Fruit fly (Drosophila melanogaster) whole organism, embryonic: ENCODE results near the gene mil.

Source experiments
- Atf6 ChIP-seq: fragments of 200-800 bp; sonication (Bioruptor generic); IDR thresholded peaks from 2 replicates; pipeline ENCODE4 v1.3.6; 2022; ENCODE audit warnings: missing biosample characterization, missing genetic modification characterization
- CG12071 ChIP-seq: fragments of 200-800 bp; sonication (Bioruptor generic); optimal IDR thresholded peaks from 3 replicates; lab custom pipeline; 2018; ENCODE audit warnings: missing biosample characterization, mild to moderate bottlenecking, missing genetic modification characterization
- CG12659 ChIP-seq: fragments of 200-800 bp; sonication (Bioruptor generic); optimal IDR thresholded peaks from 3 replicates; lab custom pipeline; 2017; ENCODE audit warnings: mild to moderate bottlenecking, missing biosample characterization, missing genetic modification reagents, missing genetic modification characterization
- CG13287 ChIP-seq: fragments of 200-800 bp; sonication (Bioruptor generic); IDR thresholded peaks from 2 replicates; pipeline ENCODE4 v1.3.6; 2022; ENCODE audit warnings: missing biosample characterization, missing genetic modification characterization; ENCODE audit not compliant: partially characterized antibody
- CG13775 ChIP-seq: fragments of 200-800 bp; sonication (Bioruptor generic); optimal IDR thresholded peaks from 3 replicates; lab custom pipeline; 2017; ENCODE audit warnings: missing biosample characterization, mild to moderate bottlenecking, missing genetic modification characterization
- CG15479 ChIP-seq: fragments of 200-800 bp; sonication (Bioruptor generic); optimal IDR thresholded peaks from 3 replicates; lab custom pipeline; 2019; ENCODE audit warnings: missing biosample characterization, mild to moderate bottlenecking, missing genetic modification characterization, moderate library complexity
- CG1603 ChIP-seq: fragments of 200-800 bp; sonication (Bioruptor generic); optimal IDR thresholded peaks from 2 replicates; lab custom pipeline; 2019; ENCODE audit warnings: missing biosample characterization, mild to moderate bottlenecking, missing genetic modification characterization, moderate library complexity
- CG17359 ChIP-seq: fragments of 200-800 bp; sonication (Bioruptor generic); optimal IDR thresholded peaks from 3 replicates; lab custom pipeline; 2018; ENCODE audit warnings: missing biosample characterization, mild to moderate bottlenecking, missing genetic modification characterization, moderate library complexity
- CG17385 ChIP-seq: fragments of 200-800 bp; sonication (Bioruptor generic); optimal IDR thresholded peaks from 3 replicates; lab custom pipeline; 2018; ENCODE audit warnings: missing biosample characterization, mild to moderate bottlenecking, missing genetic modification characterization
- CG18262 ChIP-seq: fragments of 200-800 bp; optimal IDR thresholded peaks from 3 replicates; lab custom pipeline; 2019; ENCODE audit warnings: missing biosample characterization, mild to moderate bottlenecking, missing genetic modification characterization, moderate library complexity
- CG2202 ChIP-seq: fragments of 200-800 bp; sonication (Bioruptor generic); optimal IDR thresholded peaks from 2 replicates; lab custom pipeline; 2018; ENCODE audit warnings: missing biosample characterization, mild to moderate bottlenecking, missing genetic modification characterization
- CG2678 ChIP-seq: fragments of 200-800 bp; sonication (Bioruptor generic); optimal IDR thresholded peaks from 3 replicates; lab custom pipeline; 2019; ENCODE audit warnings: missing biosample characterization, mild to moderate bottlenecking, missing genetic modification characterization, moderate library complexity
- CG30020 ChIP-seq: fragments of 200-800 bp; optimal IDR thresholded peaks from 2 replicates; lab custom pipeline; 2019; ENCODE audit warnings: missing biosample characterization, mild to moderate bottlenecking, missing genetic modification characterization, moderate library complexity
- CG3065 ChIP-seq: fragments of 200-800 bp; sonication (Bioruptor generic); optimal IDR thresholded peaks from 2 replicates; lab custom pipeline; 2016; ENCODE audit warnings: missing biosample characterization, missing genetic modification characterization
- CG3163 ChIP-seq: fragments of 200-800 bp; sonication (Bioruptor generic); optimal IDR thresholded peaks from 3 replicates; lab custom pipeline; 2016; ENCODE audit warnings: missing biosample characterization, missing genetic modification characterization
- CG34422 ChIP-seq: fragments of 200-800 bp; sonication (Bioruptor generic); IDR thresholded peaks from 3 replicates; pipeline ENCODE4 v1.3.6; 2022; ENCODE audit warnings: missing biosample characterization, missing genetic modification characterization
- CG7357 ChIP-seq: fragments of 200-800 bp; sonication (Bioruptor generic); IDR thresholded peaks from 3 replicates; pipeline ENCODE4 v1.3.6; 2022; ENCODE audit warnings: missing biosample characterization, missing genetic modification characterization
- CG7556 ChIP-seq: fragments of 200-800 bp; sonication (Bioruptor generic); optimal IDR thresholded peaks from 2 replicates; lab custom pipeline; 2017; ENCODE audit warnings: missing biosample characterization, mild to moderate bottlenecking, missing genetic modification characterization
- CG8388 ChIP-seq: fragments of 200-800 bp; sonication (Bioruptor generic); optimal IDR thresholded peaks from 2 replicates; lab custom pipeline; 2019; ENCODE audit warnings: missing biosample characterization, mild to moderate bottlenecking, missing genetic modification characterization, moderate library complexity
- CoRest ChIP-seq: fragments of 200-800 bp; sonication (Bioruptor generic); optimal IDR thresholded peaks from 3 replicates; lab custom pipeline; 2018; ENCODE audit warnings: missing biosample characterization, mild to moderate bottlenecking, missing genetic modification characterization, moderate library complexity
- Dfd ChIP-seq, 2 experiments: fragments of >200 bp; optimal IDR thresholded peaks; 2 replicates each; lab custom pipeline; 2017; ENCODE audit warnings: missing biosample characterization in 2 of 2, missing genetic modification characterization in 2 of 2
- Dp ChIP-seq: fragments of 200-800 bp; sonication (Bioruptor generic); optimal IDR thresholded peaks from 2 replicates; lab custom pipeline; 2018; ENCODE audit warnings: missing biosample characterization, mild to moderate bottlenecking, missing genetic modification characterization, moderate library complexity
- HLH4C ChIP-seq: fragments of 200-800 bp; sonication (Bioruptor generic); IDR thresholded peaks from 3 replicates; pipeline ENCODE4 v1.3.6; 2022; ENCODE audit warnings: missing biosample characterization, missing genetic modification characterization; ENCODE audit not compliant: partially characterized antibody
- Hr78 ChIP-seq, 2 experiments: fragments of 200-800 bp in 1 of 2; fragments of >200 bp in 1 of 2; sonication (Bioruptor generic) in 1 of 2; optimal IDR thresholded peaks; 2 replicates each; lab custom pipeline; 2017 to 2019; ENCODE audit warnings: missing biosample characterization in 2 of 2, missing genetic modification characterization in 2 of 2, mild to moderate bottlenecking in 1 of 2, moderate library complexity in 1 of 2
- MBD-R2 ChIP-seq: fragments of 200-800 bp; sonication (Bioruptor generic); IDR thresholded peaks from 2 replicates; pipeline ENCODE4 v1.3.6; 2022; ENCODE audit warnings: missing biosample characterization, missing genetic modification characterization
- MESR4 ChIP-seq: fragments of 200-800 bp; sonication (Bioruptor generic); optimal IDR thresholded peaks from 2 replicates; lab custom pipeline; 2018; ENCODE audit warnings: missing biosample characterization, mild to moderate bottlenecking, missing genetic modification characterization, moderate library complexity
- Mrtf ChIP-seq: fragments of 200-800 bp; sonication (Bioruptor generic); IDR thresholded peaks from 3 replicates; pipeline ENCODE4 v1.3.6; 2022; ENCODE audit warnings: missing biosample characterization, missing genetic modification characterization
- Ptx1 ChIP-seq: fragments of 200-800 bp; sonication (Bioruptor generic); IDR thresholded peaks from 2 replicates; pipeline ENCODE4 v1.3.6; 2022; ENCODE audit warnings: missing biosample characterization, missing genetic modification characterization
- Rfx ChIP-seq: fragments of 200-800 bp; sonication (Bioruptor generic); IDR thresholded peaks from 2 replicates; pipeline ENCODE4 v1.3.6; 2022; ENCODE audit warnings: missing biosample characterization, missing genetic modification characterization
- Six4 ChIP-seq: fragments of 200-800 bp; sonication (Bioruptor generic); optimal IDR thresholded peaks from 2 replicates; lab custom pipeline; 2016; ENCODE audit warnings: missing biosample characterization, missing genetic modification characterization
- Spps ChIP-seq: fragments of 200-800 bp; sonication (Bioruptor generic); optimal IDR thresholded peaks from 2 replicates; lab custom pipeline; 2018; ENCODE audit warnings: missing biosample characterization, mild to moderate bottlenecking, missing genetic modification characterization
- Sry-β ChIP-seq: fragments of 200-800 bp; sonication (Bioruptor generic); optimal IDR thresholded peaks from 2 replicates; lab custom pipeline; 2018; ENCODE audit warnings: missing biosample characterization, mild to moderate bottlenecking, missing genetic modification characterization, moderate library complexity
- Taf1 ChIP-seq: fragments of 200-800 bp; sonication (Bioruptor generic); IDR thresholded peaks from 2 replicates; pipeline ENCODE4 v1.3.6; 2022; ENCODE audit warnings: missing biosample characterization, missing genetic modification characterization
- Vsx1 ChIP-seq: fragments of 200-800 bp; sonication (Bioruptor generic); optimal IDR thresholded peaks from 2 replicates; lab custom pipeline; 2017; ENCODE audit warnings: missing biosample characterization, mild to moderate bottlenecking, missing genetic modification characterization, missing genetic modification reagents
- Xrp1 ChIP-seq: fragments of 200-800 bp; sonication (Bioruptor generic); IDR thresholded peaks from 2 replicates; pipeline ENCODE4 v1.3.6; 2022; ENCODE audit warnings: missing biosample characterization, missing genetic modification characterization
- ase ChIP-seq: fragments of 200-800 bp; sonication (Bioruptor generic); IDR thresholded peaks from 3 replicates; pipeline ENCODE4 v1.3.6; 2022; ENCODE audit warnings: missing biosample characterization, missing genetic modification characterization
- bowl ChIP-seq: fragments of 200-800 bp; sonication (Bioruptor generic); IDR thresholded peaks from 2 replicates; pipeline ENCODE4 v1.3.6; 2022; ENCODE audit warnings: missing biosample characterization, missing genetic modification characterization
- cato ChIP-seq: fragments of 200-800 bp; sonication (Bioruptor generic); optimal IDR thresholded peaks from 2 replicates; lab custom pipeline; 2016; ENCODE audit warnings: missing biosample characterization, missing genetic modification characterization, borderline replicate concordance
- chm ChIP-seq: fragments of 200-800 bp; sonication (Bioruptor generic); IDR thresholded peaks from 2 replicates; pipeline ENCODE4 v1.3.6; 2022; ENCODE audit warnings: missing biosample characterization, missing genetic modification characterization
- dimm ChIP-seq: fragments of 200-800 bp; sonication (Bioruptor generic); IDR thresholded peaks from 2 replicates; pipeline ENCODE4 v1.3.6; 2022; ENCODE audit warnings: missing biosample characterization, missing genetic modification characterization
- dmrt99B ChIP-seq: fragments of 200-800 bp; sonication (Bioruptor generic); optimal IDR thresholded peaks from 2 replicates; lab custom pipeline; 2018; ENCODE audit warnings: missing biosample characterization, mild to moderate bottlenecking, missing genetic modification characterization, moderate library complexity
- gfzf ChIP-seq: fragments of 200-800 bp; sonication (Bioruptor generic); optimal IDR thresholded peaks from 2 replicates; lab custom pipeline; 2016; ENCODE audit warnings: missing biosample characterization, mild to moderate bottlenecking, missing genetic modification characterization, moderate library complexity
- grau ChIP-seq: fragments of 200-800 bp; optimal IDR thresholded peaks from 3 replicates; lab custom pipeline; 2019; ENCODE audit warnings: missing biosample characterization, mild to moderate bottlenecking, missing genetic modification characterization, moderate library complexity
- ind ChIP-seq: fragments of 200-800 bp; sonication (Bioruptor generic); optimal IDR thresholded peaks from 3 replicates; lab custom pipeline; 2016; ENCODE audit warnings: missing biosample characterization, missing genetic modification characterization
- maf-S ChIP-seq: fragments of 200-800 bp; sonication (Bioruptor generic); optimal IDR thresholded peaks from 2 replicates; lab custom pipeline; 2016; ENCODE audit warnings: missing biosample characterization, missing genetic modification characterization
- peb ChIP-seq: fragments of 200-800 bp; sonication (Bioruptor generic); IDR thresholded peaks from 2 replicates; pipeline ENCODE4 v1.3.6; 2022; ENCODE audit warnings: missing biosample characterization, missing genetic modification characterization
- ssp ChIP-seq: fragments of 200-800 bp; sonication (Bioruptor generic); IDR thresholded peaks from 2 replicates; pipeline ENCODE4 v1.3.6; 2022; ENCODE audit warnings: missing biosample characterization, missing genetic modification characterization
- twi ChIP-seq: fragments of 200-800 bp; optimal IDR thresholded peaks from 2 replicates; lab custom pipeline; 2019; ENCODE audit warnings: missing biosample characterization, mild to moderate bottlenecking, missing genetic modification characterization, moderate library complexity
- wek ChIP-seq: fragments of 200-800 bp; sonication (Bioruptor generic); optimal IDR thresholded peaks from 3 replicates; lab custom pipeline; 2018; ENCODE audit warnings: missing biosample characterization, mild to moderate bottlenecking, missing genetic modification characterization, moderate library complexity
- zf30C ChIP-seq: fragments of 200-800 bp; sonication (Bioruptor generic); optimal IDR thresholded peaks from 3 replicates; lab custom pipeline; 2018; ENCODE audit warnings: missing biosample characterization, mild to moderate bottlenecking, missing genetic modification characterization

Gene mil

DNA sequence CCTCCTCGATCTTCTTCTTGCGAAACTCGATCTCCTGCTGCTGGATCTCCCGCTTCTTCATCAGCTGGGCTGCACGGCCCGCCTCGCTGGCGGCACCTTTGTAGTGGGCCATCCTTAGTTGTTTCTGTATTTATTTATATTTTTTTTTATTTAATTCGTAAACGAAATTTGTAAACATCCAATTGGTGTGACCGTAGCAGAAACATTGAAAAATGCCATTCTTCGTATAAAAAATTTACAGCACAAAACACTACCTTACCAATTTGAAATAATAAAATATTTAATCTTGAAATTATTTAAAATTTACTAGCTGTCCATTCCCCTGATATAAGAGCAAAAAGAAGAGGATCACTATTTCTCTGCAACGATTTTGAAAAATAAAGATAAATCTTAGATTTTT is 8.6 kb downstream of the mil start, which contains the start of gene CG12259 (continued):
- TF ChIP-seq CG12071 (no peak), Dp (GFP tag; lab: Kevin White, UChicago) (no peak), bowl (no peak), CG2678 (tag; lab: Kevin White, UChicago) (peak; percentile 34), Atf6 (GFP tag; lab: Robert Waterston, UW) (no peak), Six4 (GFP tag; lab: Kevin White, UChicago) (no peak), CG12659 (GFP tag; lab: Kevin White, UChicago) (no peak), CG7357 (no peak), Spps (tag; lab: Kevin White, UChicago) (no peak), CG3163 (GFP tag; lab: Kevin White, UChicago) (no peak), chm (GFP tag; lab: Robert Waterston, UW) (no peak), CG3065 (no peak), CG13775 (GFP tag; lab: Kevin White, UChicago) (no peak), dimm (no peak), gfzf (GFP tag; lab: Kevin White, UChicago) (peak; percentile 56), Sry-β (peak; percentile 48), twi (tag; lab: Kevin White, UChicago) (no peak), grau (tag; lab: Kevin White, UChicago) (no peak), CG1603 (tag; lab: Kevin White, UChicago) (peak; percentile 12), CoRest (tag; lab: Kevin White, UChicago) (no peak), CG30020 (tag; lab: Kevin White, UChicago) (no peak), cato (no peak), CG18262 (tag; lab: Kevin White, UChicago) (peak; percentile 19), wek (peak; percentile 10), Rfx (GFP tag; lab: Robert Waterston, UW) (no peak)

DNA sequence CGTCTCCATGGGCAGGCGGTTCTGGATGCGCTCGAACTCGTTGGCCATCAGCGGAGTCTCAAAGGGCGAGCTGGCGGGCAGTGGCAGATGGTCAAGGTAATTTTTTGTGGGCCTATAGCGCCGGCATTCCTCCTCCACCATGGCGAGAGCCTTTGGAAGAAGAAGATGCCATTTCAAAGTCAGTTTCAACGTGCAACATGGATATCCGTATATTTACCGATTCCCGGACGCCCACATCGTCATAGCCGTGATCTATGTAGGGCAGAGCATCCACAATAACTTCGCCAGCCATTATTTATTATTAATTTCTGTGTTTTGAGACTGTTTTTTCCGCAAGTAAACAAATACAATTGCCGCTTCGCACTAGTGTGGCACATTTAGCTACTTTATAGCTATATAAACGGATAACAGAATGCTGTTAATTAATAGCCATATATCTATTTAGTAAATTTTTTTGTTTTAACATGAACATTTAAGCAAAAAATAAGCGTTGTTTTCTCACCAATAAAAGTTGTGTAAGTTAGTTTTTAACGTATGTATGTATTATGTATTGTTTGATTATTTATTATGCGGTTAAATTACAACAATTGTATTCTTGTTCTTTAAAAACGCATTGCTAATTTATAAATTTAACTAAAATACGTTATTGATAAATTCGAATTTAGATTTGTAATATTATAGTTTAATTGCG is 9.9 kb downstream of the mil start, which contains the start of gene BCAS2:
BCAS2 (minus strand) TSS at position 375 of the 691 bp plus-strand sequence.
- TF ChIP-seq CG17359 (tag; lab: Kevin White, UChicago) (no peak), Taf1 (GFP tag; lab: Robert Waterston, UW) (no peak), ind (GFP tag; lab: Kevin White, UChicago) (no peak), CG13287 (GFP tag; lab: Robert Waterston, UW) (no peak; the same call in 1 of the 2 replicates), Vsx1 (GFP tag; lab: Kevin White, UChicago) (no peak), peb (GFP tag; lab: Robert Waterston, UW) (no peak), MESR4 (GFP tag; lab: Kevin White, UChicago) (peak; percentile 55), ase (GFP tag; lab: Robert Waterston, UW) (no peak), Hr78 (GFP tag; optimal IDR thresholded peaks at IDR 0.05; lab: Kevin White, UChicago) (no peak), ssp (GFP tag; lab: Robert Waterston, UW) (no peak), Xrp1 (GFP tag; lab: Robert Waterston, UW) (no peak), CG8388 (no peak), CG15479 (GFP tag; lab: Kevin White, UChicago) (no peak), MBD-R2 (GFP tag; lab: Robert Waterston, UW) (peak; percentile 64), Dfd (GFP tag; optimal IDR thresholded peaks at IDR 0.05; lab: Kevin White, UChicago) (no peak), Sry-β (peak; percentile 89), CG34422 (GFP tag; lab: Robert Waterston, UW) (0 out of 3 replicates have a peak, but pooled peaks have one; percentile 26), maf-S (no peak), HLH4C (GFP tag; lab: Robert Waterston, UW) (no peak), Ptx1 (GFP tag; lab: Robert Waterston, UW) (no peak), zf30C (GFP tag; lab: Kevin White, UChicago) (no peak), dmrt99B (no peak), Mrtf (GFP tag; lab: Robert Waterston, UW) (no peak), CG17385 (peak; percentile 68), CG7556 (no peak), CG2202 (tag; lab: Kevin White, UChicago) (no peak)
